Worm (Caenorhabditis elegans): ENCODE results near the gene F22F7.3.

- no peak for TF ChIP-seq ama-1 (optimal IDR thresholded peaks at IDR 0.05)
- no peak for TF ChIP-seq tbx-37 (GFP tag; conservative IDR thresholded peaks at IDR 0.05)
- no peak for TF ChIP-seq hnd-1 (tag; optimal IDR thresholded peaks at IDR 0.05)
Measured at ce11 chrV:2122517-2122916, 12.0 kb downstream of the F22F7.3 start, which contains the start of gene F22F7.2.
